Worm (Caenorhabditis elegans) whole organism, late embryonic: Measurements from ENCODE around the gene lido-7.

Experiments used
- C08G9.2 ChIP-seq: sonication (generic microtip); optimal IDR thresholded peaks from 2 replicates; lab custom pipeline; 2016; ENCODE audit warnings: mild to moderate bottlenecking, missing genetic modification characterization, moderate library complexity, missing compliant biosample characterization
- ceh-18 ChIP-seq: sonication (generic microtip); optimal IDR thresholded peaks from 2 replicates; lab custom pipeline; 2016; ENCODE audit warnings: missing genetic modification characterization, missing compliant biosample characterization
- ceh-2 ChIP-seq: sonication (generic microtip); optimal IDR thresholded peaks from 2 replicates; lab custom pipeline; 2016; ENCODE audit warnings: missing genotype, missing genetic modification characterization, missing compliant biosample characterization
- dmd-4 ChIP-seq: sonication (generic microtip); optimal IDR thresholded peaks from 2 replicates; lab custom pipeline; 2016; ENCODE audit warnings: borderline replicate concordance, missing genetic modification characterization, missing compliant biosample characterization
- elt-2 ChIP-seq: sonication (generic microtip); optimal IDR thresholded peaks from 2 replicates; lab custom pipeline; 2016; ENCODE audit warnings: missing genetic modification reagents, missing genetic modification characterization, missing compliant biosample characterization
- fax-1 ChIP-seq: sonication (generic microtip); optimal IDR thresholded peaks from 2 replicates; lab custom pipeline; 2016; ENCODE audit warnings: missing genotype, missing genetic modification characterization, missing compliant biosample characterization
- lin-11 ChIP-seq: fragments of 200-800 bp; sonication (Bioruptor generic); optimal IDR thresholded peaks from 2 replicates; lab custom pipeline; 2018; ENCODE audit warnings: mild to moderate bottlenecking, missing genetic modification characterization, missing compliant biosample characterization
- odd-2 ChIP-seq: sonication (generic microtip); optimal IDR thresholded peaks from 2 replicates; lab custom pipeline; 2017; ENCODE audit warnings: antibody characterized with exemption, mild to moderate bottlenecking, missing genetic modification characterization, missing compliant biosample characterization
- pha-2 ChIP-seq: sonication (generic microtip); optimal IDR thresholded peaks from 2 replicates; lab custom pipeline; 2017; ENCODE audit warnings: mild to moderate bottlenecking, missing genetic modification characterization, missing compliant biosample characterization

Gene lido-7

ce11 chrII:3036344-3036743, 48.2 kb downstream of the lido-7 start:
- peak; percentile 15 for TF ChIP-seq ceh-2 (tag; lab: Kevin White, UChicago)
- no peak for TF ChIP-seq odd-2 (tag; lab: Kevin White, UChicago)
- TF ChIP-seq lin-11 (tag; lab: Kevin White, UChicago), result no peak
- TF ChIP-seq ceh-18 (tag; lab: Kevin White, UChicago), result no peak
- TF ChIP-seq, all 69 proteins: peak for 1

DNA sequence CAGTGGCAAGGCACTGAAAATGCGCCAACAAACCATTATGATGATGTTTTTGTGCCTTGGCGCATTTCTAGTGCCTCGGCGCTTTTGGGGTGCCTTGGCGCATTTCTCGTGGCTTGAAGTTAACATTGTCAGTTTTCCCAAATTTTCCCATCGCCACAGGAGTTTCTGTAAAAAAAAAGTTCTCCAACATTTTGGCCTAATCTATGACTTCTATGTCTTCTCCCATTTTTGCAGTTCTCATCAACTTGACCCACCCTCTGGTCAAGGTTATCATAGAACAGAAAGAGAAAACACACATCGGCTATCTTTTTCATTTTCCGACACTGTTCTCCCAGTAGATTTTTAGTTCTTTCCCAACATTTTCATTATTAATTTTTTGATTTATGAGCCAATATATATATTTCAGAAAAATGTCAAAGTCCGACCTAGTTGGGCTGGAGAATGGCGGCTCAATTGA, 50.4 kb downstream of the lido-7 start, which contains the start of the genes B0454.26 and B0454.5:
B0454.26 (minus strand) TSS at position 101 of the 457 bp plus-strand sequence.
B0454.5 (plus strand) TSS at position 407 of the 457 bp plus-strand sequence.
- TF ChIP-seq fax-1 (tag; lab: Kevin White, UChicago) (no peak), dmd-4 (tag; lab: Kevin White, UChicago) (no peak), C08G9.2 (tag; lab: Kevin White, UChicago) (no peak), pha-2 (no peak), elt-2 (no peak)
